Fruit fly (Drosophila melanogaster): Measurements from ENCODE around the gene CG9512.

Gene CG9512

dm6 chrX:14857883-14858282 lies 47.5 kb downstream of the CG9512 start:
- TF ChIP-seq h (optimal IDR thresholded peaks at IDR 0.05) = no peak
- TF ChIP-seq Sin3A (optimal IDR thresholded peaks at IDR 0.05) = no peak
- TF ChIP-seq ttk (optimal IDR thresholded peaks at IDR 0.05) = no peak
- TF ChIP-seq psq (optimal IDR thresholded peaks at IDR 0.05) = no peak
- TF ChIP-seq insv (optimal IDR thresholded peaks at IDR 0.05) = no peak
- TF ChIP-seq Myc (optimal IDR thresholded peaks at IDR 0.05) = no peak

dm6 chrX:14856261-14856660 lies 49.1 kb downstream of the CG9512 start, which contains the start of gene CG9519:
CG9519 (minus strand) TSS chrX:14856361.
- TF ChIP-seq insv (optimal IDR thresholded peaks at IDR 0.05) (no peak), Sin3A (optimal IDR thresholded peaks at IDR 0.05) (no peak), Myc (optimal IDR thresholded peaks at IDR 0.05) (no peak), h (optimal IDR thresholded peaks at IDR 0.05) (no peak), ttk (optimal IDR thresholded peaks at IDR 0.05) (no peak), psq (optimal IDR thresholded peaks at IDR 0.05) (no peak)

- no peak for TF ChIP-seq Sin3A (optimal IDR thresholded peaks at IDR 0.05)
- no peak for TF ChIP-seq h (optimal IDR thresholded peaks at IDR 0.05)
- no peak for TF ChIP-seq insv (optimal IDR thresholded peaks at IDR 0.05)
- TF ChIP-seq psq (optimal IDR thresholded peaks at IDR 0.05) = no peak
- no peak for TF ChIP-seq Myc (optimal IDR thresholded peaks at IDR 0.05)
- no peak for TF ChIP-seq ttk (optimal IDR thresholded peaks at IDR 0.05)
Observed at dm6 chrX:14853153-14853672, 52.1 kb downstream of the CG9512 start, which contains the start of gene CG9521. CG9521 (minus strand) TSS chrX:14853269.

Measured in Kc167 (cell line).